Fruit fly (Drosophila melanogaster) whole organism, embryonic: ENCODE measurements around the gene Pbp45.

ENCODE experiments used
- ATbp ChIP-seq: fragments of 200-800 bp; sonication (Bioruptor generic); optimal IDR thresholded peaks from 2 replicates; lab custom pipeline; 2017; ENCODE audit warnings: missing biosample characterization, mild to moderate bottlenecking, missing genetic modification characterization, missing genetic modification reagents
- Bteb2 ChIP-seq: fragments of 200-800 bp; sonication (Bioruptor generic); optimal IDR thresholded peaks from 2 replicates; lab custom pipeline; 2016; ENCODE audit warnings: missing biosample characterization, missing genetic modification characterization
- CG10267 ChIP-seq: fragments of 200-800 bp; sonication (Bioruptor generic); optimal IDR thresholded peaks from 2 replicates; lab custom pipeline; 2018; ENCODE audit warnings: missing biosample characterization, mild to moderate bottlenecking, missing genetic modification characterization, moderate library complexity
- CG12155 ChIP-seq: fragments of 200-800 bp; sonication (Bioruptor generic); optimal IDR thresholded peaks from 3 replicates; lab custom pipeline; 2016; ENCODE audit warnings: missing biosample characterization, missing genetic modification characterization
- CG12219 ChIP-seq: fragments of 200-800 bp; sonication (Bioruptor generic); optimal IDR thresholded peaks from 3 replicates; lab custom pipeline; 2018; ENCODE audit warnings: missing biosample characterization, mild to moderate bottlenecking, missing genetic modification characterization
- CG14860 ChIP-seq: fragments of 200-800 bp; sonication (Bioruptor generic); IDR thresholded peaks from 3 replicates; pipeline ENCODE4 v1.3.6; 2022; ENCODE audit warnings: missing biosample characterization, missing genetic modification characterization; ENCODE audit not compliant: partially characterized antibody
- CG1602 ChIP-seq: fragments of 200-800 bp; sonication (Bioruptor generic); optimal IDR thresholded peaks from 3 replicates; lab custom pipeline; 2016; ENCODE audit warnings: missing biosample characterization, missing genetic modification characterization
- CG17612 ChIP-seq: fragments of 200-800 bp; sonication (Bioruptor generic); IDR thresholded peaks from 2 replicates; pipeline ENCODE4 v1.3.6; 2022; ENCODE audit warnings: missing biosample characterization, missing genetic modification characterization
- CG17912 ChIP-seq: fragments of 200-800 bp; sonication (Bioruptor generic); optimal IDR thresholded peaks from 2 replicates; lab custom pipeline; 2018; ENCODE audit warnings: missing biosample characterization, mild to moderate bottlenecking, missing genetic modification characterization
- CG18262 ChIP-seq: fragments of 200-800 bp; optimal IDR thresholded peaks from 3 replicates; lab custom pipeline; 2019; ENCODE audit warnings: missing biosample characterization, mild to moderate bottlenecking, missing genetic modification characterization, moderate library complexity
- CG18476 ChIP-seq: fragments of 200-800 bp; sonication (Bioruptor generic); optimal IDR thresholded peaks from 2 replicates; lab custom pipeline; 2016; ENCODE audit warnings: missing biosample characterization, mild to moderate bottlenecking, missing genetic modification characterization
- CG31388 ChIP-seq: fragments of 200-800 bp; sonication (Bioruptor generic); optimal IDR thresholded peaks from 2 replicates; lab custom pipeline; 2016; ENCODE audit warnings: missing biosample characterization, missing genetic modification characterization
- CG31441 ChIP-seq: fragments of 200-800 bp; sonication (Bioruptor generic); IDR thresholded peaks from 2 replicates; pipeline ENCODE4 v1.3.6; 2022; ENCODE audit warnings: missing biosample characterization, missing genetic modification characterization
- CG3407 ChIP-seq: fragments of 200-800 bp; sonication (Bioruptor generic); optimal IDR thresholded peaks from 2 replicates; lab custom pipeline; 2018; ENCODE audit warnings: missing biosample characterization, mild to moderate bottlenecking, missing genetic modification characterization
- CG4360 ChIP-seq: fragments of 200-800 bp; sonication (Bioruptor generic); IDR thresholded peaks from 2 replicates; pipeline ENCODE4 v1.3.6; 2022; ENCODE audit warnings: missing biosample characterization, missing genetic modification characterization
- CG4404 ChIP-seq: fragments of 200-800 bp; sonication (Bioruptor generic); IDR thresholded peaks from 2 replicates; pipeline ENCODE4 v1.3.6; 2022; ENCODE audit warnings: missing biosample characterization, missing genetic modification characterization
- CG6854 ChIP-seq: fragments of 200-800 bp; sonication (Bioruptor generic); optimal IDR thresholded peaks from 3 replicates; lab custom pipeline; 2017; ENCODE audit warnings: missing biosample characterization, mild to moderate bottlenecking, missing genetic modification characterization
- CG7271 ChIP-seq: fragments of 200-800 bp; sonication (Bioruptor generic); optimal IDR thresholded peaks from 2 replicates; lab custom pipeline; 2018; ENCODE audit warnings: missing biosample characterization, mild to moderate bottlenecking, missing genetic modification characterization, moderate library complexity
- CG7357 ChIP-seq: fragments of 200-800 bp; sonication (Bioruptor generic); IDR thresholded peaks from 3 replicates; pipeline ENCODE4 v1.3.6; 2022; ENCODE audit warnings: missing biosample characterization, missing genetic modification characterization
- CG9727 ChIP-seq: fragments of 200-800 bp; sonication (Bioruptor generic); optimal IDR thresholded peaks from 3 replicates; lab custom pipeline; 2017; ENCODE audit warnings: missing biosample characterization, mild to moderate bottlenecking, missing genetic modification characterization
- CTCF ChIP-seq: fragments of 200-800 bp; sonication (Bioruptor generic); optimal IDR thresholded peaks from 2 replicates; lab custom pipeline; 2017; ENCODE audit warnings: missing biosample characterization, mild to moderate bottlenecking, missing genetic modification characterization, moderate library complexity
- D ChIP-seq, 2 experiments: fragments of 200-800 bp in 1 of 2; fragments of >200 bp in 1 of 2; sonication (Bioruptor generic) in 1 of 2; optimal IDR thresholded peaks; 2 replicates in 1 of 2; 3 replicates in 1 of 2; lab custom pipeline; 2017; ENCODE audit warnings: mild to moderate bottlenecking in 1 of 2, missing biosample characterization in 1 of 2, missing genetic modification characterization in 1 of 2, missing genetic modification reagents in 1 of 2
- Elba2 ChIP-seq: fragments of 200-800 bp; sonication (Bioruptor generic); optimal IDR thresholded peaks from 3 replicates; lab custom pipeline; 2016; ENCODE audit warnings: missing biosample characterization, missing genetic modification characterization
- Ets97D ChIP-seq: fragments of 200-800 bp; sonication (Bioruptor generic); optimal IDR thresholded peaks from 3 replicates; lab custom pipeline; 2016; ENCODE audit warnings: missing biosample characterization, missing genetic modification characterization
- Fer2 ChIP-seq: fragments of 200-800 bp; sonication (Bioruptor generic); optimal IDR thresholded peaks from 2 replicates; lab custom pipeline; 2018; ENCODE audit warnings: missing biosample characterization, mild to moderate bottlenecking, missing genetic modification characterization, moderate library complexity
- Lim3 ChIP-seq: fragments of 200-800 bp; sonication (Bioruptor generic); IDR thresholded peaks from 2 replicates; pipeline ENCODE4 v1.3.6; 2022; ENCODE audit warnings: missing biosample characterization, missing genetic modification characterization
- Mrtf ChIP-seq: fragments of 200-800 bp; sonication (Bioruptor generic); IDR thresholded peaks from 3 replicates; pipeline ENCODE4 v1.3.6; 2022; ENCODE audit warnings: missing biosample characterization, missing genetic modification characterization
- Nf-YB ChIP-seq: fragments of 200-800 bp; sonication (Bioruptor generic); optimal IDR thresholded peaks from 3 replicates; lab custom pipeline; 2019; ENCODE audit warnings: missing biosample characterization, mild to moderate bottlenecking, missing genetic modification characterization, moderate library complexity
- Ptx1 ChIP-seq: fragments of 200-800 bp; sonication (Bioruptor generic); IDR thresholded peaks from 2 replicates; pipeline ENCODE4 v1.3.6; 2022; ENCODE audit warnings: missing biosample characterization, missing genetic modification characterization
- Sox102F ChIP-seq: fragments of 200-800 bp; sonication (Bioruptor generic); optimal IDR thresholded peaks from 2 replicates; lab custom pipeline; 2018; ENCODE audit warnings: missing biosample characterization, mild to moderate bottlenecking, missing genetic modification characterization, moderate library complexity
- Xbp1 ChIP-seq: fragments of 200-800 bp; sonication (Bioruptor generic); optimal IDR thresholded peaks from 3 replicates; lab custom pipeline; 2016; ENCODE audit warnings: missing biosample characterization, mild to moderate bottlenecking, missing genetic modification characterization
- aop ChIP-seq: fragments of 200-800 bp; sonication (Bioruptor generic); IDR thresholded peaks from 2 replicates; pipeline ENCODE4 v1.3.6; 2022; ENCODE audit warnings: missing biosample characterization, missing genetic modification characterization
- chm ChIP-seq: fragments of 200-800 bp; sonication (Bioruptor generic); IDR thresholded peaks from 2 replicates; pipeline ENCODE4 v1.3.6; 2022; ENCODE audit warnings: missing biosample characterization, missing genetic modification characterization
- dmrt11E ChIP-seq: fragments of 200-800 bp; sonication (Bioruptor generic); optimal IDR thresholded peaks from 3 replicates; lab custom pipeline; 2018; ENCODE audit warnings: missing biosample characterization, mild to moderate bottlenecking, missing genetic modification characterization, moderate library complexity
- dpn ChIP-seq, 2 experiments: fragments of 200-800 bp; sonication (Bioruptor generic); optimal IDR thresholded peaks; 3 replicates each; lab custom pipeline; 2016; ENCODE audit warnings: missing biosample characterization in 2 of 2, missing genetic modification characterization in 2 of 2
- gce ChIP-seq: fragments of 200-800 bp; sonication (Bioruptor generic); IDR thresholded peaks from 3 replicates; pipeline ENCODE4 v1.3.6; 2022; ENCODE audit warnings: missing biosample characterization, missing genetic modification characterization
- lab ChIP-seq: fragments of 200-800 bp; sonication (Bioruptor generic); optimal IDR thresholded peaks from 3 replicates; lab custom pipeline; 2017; ENCODE audit warnings: missing biosample characterization, missing genetic modification characterization, mild to moderate bottlenecking, moderate library complexity, missing genetic modification reagents
- nerfin-1 ChIP-seq: fragments of 200-800 bp; sonication (Bioruptor generic); optimal IDR thresholded peaks from 3 replicates; lab custom pipeline; 2019; ENCODE audit warnings: missing biosample characterization, mild to moderate bottlenecking, missing genetic modification characterization, moderate library complexity
- oc ChIP-seq: fragments of 200-800 bp; sonication (Bioruptor generic); optimal IDR thresholded peaks from 2 replicates; lab custom pipeline; 2018; ENCODE audit warnings: missing biosample characterization, mild to moderate bottlenecking, missing genetic modification characterization, moderate library complexity
- odd ChIP-seq: fragments of 200-800 bp; sonication (Bioruptor generic); optimal IDR thresholded peaks from 2 replicates; lab custom pipeline; 2017; ENCODE audit warnings: missing biosample characterization, mild to moderate bottlenecking, missing genetic modification characterization
- pros ChIP-seq: fragments of 200-800 bp; sonication (Bioruptor generic); optimal IDR thresholded peaks from 3 replicates; lab custom pipeline; 2019; ENCODE audit warnings: missing biosample characterization, mild to moderate bottlenecking, missing genetic modification characterization, moderate library complexity
- sd ChIP-seq: fragments of 200-800 bp; sonication (Bioruptor generic); optimal IDR thresholded peaks from 3 replicates; lab custom pipeline; 2018; ENCODE audit warnings: missing biosample characterization, mild to moderate bottlenecking, missing genetic modification characterization, moderate library complexity
- shn ChIP-seq: fragments of 200-800 bp; sonication (Bioruptor generic); optimal IDR thresholded peaks from 3 replicates; lab custom pipeline; 2016; ENCODE audit warnings: missing biosample characterization, missing genetic modification characterization
- tap ChIP-seq: fragments of 200-800 bp; optimal IDR thresholded peaks from 3 replicates; lab custom pipeline; 2019; ENCODE audit warnings: missing biosample characterization, mild to moderate bottlenecking, missing genetic modification characterization, moderate library complexity
- unc-4 ChIP-seq: fragments of 200-800 bp; sonication (Bioruptor generic); IDR thresholded peaks from 2 replicates; pipeline ENCODE4 v1.3.6; 2022; ENCODE audit warnings: missing biosample characterization, missing genetic modification characterization; ENCODE audit not compliant: partially characterized antibody
- unpg ChIP-seq: fragments of 200-800 bp; sonication (Bioruptor generic); optimal IDR thresholded peaks from 3 replicates; lab custom pipeline; 2018; ENCODE audit warnings: missing biosample characterization, mild to moderate bottlenecking, missing genetic modification characterization, moderate library complexity
- zen2 ChIP-seq: fragments of 200-800 bp; sonication (Bioruptor generic); IDR thresholded peaks from 3 replicates; pipeline ENCODE4 v1.3.6; 2022; ENCODE audit warnings: missing biosample characterization, missing genetic modification characterization; ENCODE audit not compliant: partially characterized antibody
- zfh1 ChIP-seq: fragments of 200-800 bp; sonication (Bioruptor generic); IDR thresholded peaks from 3 replicates; pipeline ENCODE4 v1.3.6; 2022; ENCODE audit warnings: missing biosample characterization, missing genetic modification characterization

Gene Pbp45

DNA sequence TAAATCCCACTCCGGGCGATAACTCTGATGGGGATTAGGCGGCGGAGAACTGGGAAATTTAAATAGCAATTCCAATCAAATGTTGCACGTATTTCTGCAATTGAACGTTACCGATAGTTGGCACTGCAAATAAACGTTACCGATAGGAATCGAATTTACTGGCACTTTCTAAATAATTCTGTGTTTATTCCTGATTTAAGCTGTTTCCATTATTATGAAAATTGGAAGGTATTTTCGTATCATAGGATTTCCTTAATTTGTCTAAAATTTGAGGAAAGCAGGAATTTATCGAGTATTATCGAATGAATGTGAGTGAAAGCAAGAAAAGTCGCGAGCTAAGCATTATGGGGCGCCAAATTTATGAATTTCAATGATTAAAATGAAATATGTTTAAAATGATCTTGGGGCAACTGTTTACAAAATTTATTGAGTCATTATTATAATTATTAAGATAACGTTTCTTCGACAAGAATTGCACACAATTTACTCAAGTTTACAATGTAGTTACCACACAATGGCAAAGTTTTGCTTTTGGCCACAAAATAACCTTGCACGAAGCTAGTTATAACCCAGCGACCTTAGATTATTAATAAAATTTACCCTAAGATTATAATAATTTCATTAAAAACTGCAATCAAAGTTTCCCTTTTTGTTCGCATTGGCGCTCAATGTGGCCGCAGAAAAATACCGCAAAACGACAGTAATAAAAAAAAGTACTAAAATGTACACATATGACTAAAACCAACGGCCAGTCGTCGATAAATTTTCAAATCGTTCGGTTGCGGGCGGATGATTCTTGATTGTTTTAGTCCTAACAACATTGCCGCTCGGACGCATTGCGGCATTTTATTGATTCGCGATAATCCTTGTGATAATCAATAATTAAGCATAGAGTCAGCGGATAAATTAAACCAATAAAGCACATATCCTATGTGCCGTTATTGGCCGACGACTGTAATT is 35.5 kb downstream of the Pbp45 start, which contains the start of gene alpha-Man-IIb (continued):
- TF ChIP-seq CG6854 (GFP tag; lab: Kevin White, UChicago): peak; percentile 54
- peak; percentile 36 for TF ChIP-seq nerfin-1 (tag; lab: Kevin White, UChicago)
- peak; percentile 7 for TF ChIP-seq CG9727 (GFP tag; lab: Kevin White, UChicago)
- no peak for TF ChIP-seq CG18262 (tag; lab: Kevin White, UChicago)
- peak; percentile 4 for TF ChIP-seq CG18476 (GFP tag; lab: Kevin White, UChicago)
- no peak for TF ChIP-seq shn (GFP tag; lab: Kevin White, UChicago)
- TF ChIP-seq D (optimal IDR thresholded peaks at IDR 0.05; lab: Kevin White, UChicago): no peak
- no peak for TF ChIP-seq D (GFP tag; optimal IDR thresholded peaks at IDR 0.05; lab: Kevin White, UChicago)
- no peak for TF ChIP-seq dpn (GFP tag; optimal IDR thresholded peaks at IDR 0.05; lab: Kevin White, UChicago)
- no peak for TF ChIP-seq lab (GFP tag; lab: Kevin White, UChicago)
- peak; percentile 88 for TF ChIP-seq unc-4 (GFP tag; lab: Robert Waterston, UW)
- TF ChIP-seq oc: peak; percentile 28
- TF ChIP-seq aop: no peak
- no peak for TF ChIP-seq Elba2 (GFP tag; lab: Kevin White, UChicago)
- TF ChIP-seq odd (GFP tag; lab: Kevin White, UChicago): no peak
- TF ChIP-seq zen2: peak; percentile 80; the same call in 2 of the 3 replicates
- peak; percentile 39; the same call in 1 of the 3 replicates for TF ChIP-seq Mrtf (GFP tag; lab: Robert Waterston, UW)
- TF ChIP-seq CG14860: peak; percentile 62; the same call in 2 of the 3 replicates
- no peak for TF ChIP-seq CG17912 (GFP tag; lab: Kevin White, UChicago)
- TF ChIP-seq CG12155 (GFP tag; lab: Kevin White, UChicago): no peak
- TF ChIP-seq CG17612: no peak
- TF ChIP-seq dmrt11E (tag; lab: Kevin White, UChicago): no peak
- no peak for TF ChIP-seq Lim3 (GFP tag; lab: Robert Waterston, UW)
- TF ChIP-seq CG4404 (GFP tag; lab: Robert Waterston, UW): no peak
- TF ChIP-seq zfh1 (GFP tag; lab: Robert Waterston, UW): peak; percentile 55; the same call in 1 of the 3 replicates
- no peak for TF ChIP-seq CG7357
- no peak for TF ChIP-seq pros
- TF ChIP-seq Ptx1 (GFP tag; lab: Robert Waterston, UW): peak; percentile 31; the same call in 1 of the 2 replicates
- TF ChIP-seq unpg (GFP tag; lab: Kevin White, UChicago): no peak
- no peak for TF ChIP-seq Sox102F
- no peak for TF ChIP-seq Fer2 (tag; lab: Kevin White, UChicago)
- no peak for TF ChIP-seq CG31388 (GFP tag; lab: Kevin White, UChicago)
- TF ChIP-seq sd (tag; lab: Kevin White, UChicago): no peak
- TF ChIP-seq tap: no peak
- no peak for TF ChIP-seq CG7271 (tag; lab: Kevin White, UChicago)
- no peak for TF ChIP-seq Bteb2 (GFP tag; lab: Kevin White, UChicago)
- peak; percentile 35 for TF ChIP-seq Xbp1 (GFP tag; lab: Kevin White, UChicago)
- TF ChIP-seq ATbp (GFP tag; lab: Kevin White, UChicago): no peak
- no peak for TF ChIP-seq CG3407 (GFP tag; lab: Kevin White, UChicago)
- no peak for TF ChIP-seq gce (GFP tag; lab: Robert Waterston, UW)
- TF ChIP-seq Ets97D (GFP tag; lab: Kevin White, UChicago): peak; percentile 35
- no peak for TF ChIP-seq CG4360 (GFP tag; lab: Robert Waterston, UW)
- peak; percentile 17 for TF ChIP-seq Nf-YB (GFP tag; lab: Kevin White, UChicago)
- no peak for TF ChIP-seq CG1602
- peak; percentile 96 for TF ChIP-seq CTCF
- peak; percentile 56 for TF ChIP-seq CG10267
- no peak for TF ChIP-seq CG12219
- TF ChIP-seq chm (GFP tag; lab: Robert Waterston, UW): no peak; the same call in 1 of the 2 replicates
- TF ChIP-seq CG31441 (GFP tag; lab: Robert Waterston, UW): peak; percentile 30; the same call in 1 of the 2 replicates
